Worm (Caenorhabditis elegans): ENCODE results near the gene nas-16.

Gene nas-16

ce11 chrV:11392020-11392419 is at the start of gene nas-16:
TSS of gene nas-16 (plus strand) at chrV:11392320.
- no peak for TF ChIP-seq unc-62 (GFP tag; optimal IDR thresholded peaks at IDR 0.05)

ce11 chrV:11344112-11344511 is 48.0 kb upstream of the nas-16 start:
- no peak for TF ChIP-seq unc-62 (GFP tag; optimal IDR thresholded peaks at IDR 0.05)

ce11 chrV:11344816-11345336 is 47.2 kb upstream of the nas-16 start:
- TF ChIP-seq unc-62 (GFP tag; optimal IDR thresholded peaks at IDR 0.05), result no peak

ce11 chrV:11346912-11347311 is 45.2 kb upstream of the nas-16 start, which contains the start of gene grl-7:
TSS of gene grl-7 (minus strand) at chrV:11347012.
- no peak for TF ChIP-seq unc-62 (GFP tag; optimal IDR thresholded peaks at IDR 0.05)

ce11 chrV:11351263-11351662 is 40.9 kb upstream of the nas-16 start:
- TF ChIP-seq unc-62 (GFP tag; optimal IDR thresholded peaks at IDR 0.05), result no peak

ce11 chrV:11352893-11353292 is 39.2 kb upstream of the nas-16 start, which contains the start of gene npr-25:
TSS of gene npr-25 (minus strand) at chrV:11352993.
- TF ChIP-seq unc-62 (GFP tag; optimal IDR thresholded peaks at IDR 0.05), result no peak

- TF ChIP-seq unc-62 (GFP tag; optimal IDR thresholded peaks at IDR 0.05), result no peak
These were observed 37.9 kb upstream of the nas-16 start for ce11 chrV:11354264-11354663.

ce11 chrV:11363575-11363974 is 28.5 kb upstream of the nas-16 start:
- no peak for TF ChIP-seq unc-62 (GFP tag; optimal IDR thresholded peaks at IDR 0.05)

ce11 chrV:11366129-11366528 is 26.0 kb upstream of the nas-16 start, which contains the start of gene dop-5:
TSS of gene dop-5 (minus strand) at chrV:11366229.
- TF ChIP-seq unc-62 (GFP tag; optimal IDR thresholded peaks at IDR 0.05), result no peak

- no peak for TF ChIP-seq unc-62 (GFP tag; optimal IDR thresholded peaks at IDR 0.05)
These were observed 19.7 kb upstream of the nas-16 start for ce11 chrV:11372284-11372878.

ce11 chrV:11373918-11374317 is 18.2 kb upstream of the nas-16 start:
- no peak for TF ChIP-seq unc-62 (GFP tag; optimal IDR thresholded peaks at IDR 0.05)

ce11 chrV:11375150-11375792 is 16.8 kb upstream of the nas-16 start, which contains the start of gene cnb-1:
TSS of gene cnb-1 (plus strand) at chrV:11375742.
- no peak for TF ChIP-seq unc-62 (GFP tag; optimal IDR thresholded peaks at IDR 0.05)

ce11 chrV:11379341-11379740 is 12.8 kb upstream of the nas-16 start:
- TF ChIP-seq unc-62 (GFP tag; optimal IDR thresholded peaks at IDR 0.05), result no peak

ce11 chrV:11380571-11380970 is 11.5 kb upstream of the nas-16 start:
- TF ChIP-seq unc-62 (GFP tag; optimal IDR thresholded peaks at IDR 0.05), result no peak

- no peak for TF ChIP-seq unc-62 (GFP tag; optimal IDR thresholded peaks at IDR 0.05)
These were observed 9.1 kb upstream of the nas-16 start, which contains the start of gene F55C10.5 for ce11 chrV:11383032-11383431. TSS of gene F55C10.5 (plus strand) at chrV:11383105.

- no peak for TF ChIP-seq unc-62 (GFP tag; optimal IDR thresholded peaks at IDR 0.05)
These were observed 7.1 kb upstream of the nas-16 start, which contains the start of gene col-154 for ce11 chrV:11385060-11385459. TSS of gene col-154 (plus strand) at chrV:11385360.

- no peak for TF ChIP-seq unc-62 (GFP tag; optimal IDR thresholded peaks at IDR 0.05)
These were observed 5.7 kb upstream of the nas-16 start, which contains the start of gene F55C10.4 for ce11 chrV:11386428-11386827. TSS of gene F55C10.4 (plus strand) at chrV:11386728.

Measured in whole organism, dauer.